Worm (Caenorhabditis elegans) whole organism, L3 larva: ENCODE measurements around the gene F55C5.17.

Experiments
- R02D3.7 ChIP-seq: fragments of 150-350 bp; optimal IDR thresholded peaks from 2 replicates; lab custom pipeline; 2014; ENCODE audit warnings: missing biosample characterization, missing genetic modification characterization
- ZK546.5 ChIP-seq: sonication (generic microtip); optimal IDR thresholded peaks from 2 replicates; lab custom pipeline; 2017; ENCODE audit warnings: missing biosample characterization, missing genetic modification characterization
- aly-2 ChIP-seq: fragments of 150-350 bp; optimal IDR thresholded peaks from 2 replicates; lab custom pipeline; 2014; ENCODE audit warnings: missing biosample characterization, missing genetic modification characterization
- ama-1 ChIP-seq: fragments of 150-350 bp; optimal IDR thresholded peaks from 2 replicates; lab custom pipeline; 2018
- ceh-16 ChIP-seq: sonication (generic microtip); optimal IDR thresholded peaks from 2 replicates; lab custom pipeline; 2017; ENCODE audit warnings: missing biosample characterization, missing genetic modification characterization
- ceh-28 ChIP-seq: fragments of 150-350 bp; optimal IDR thresholded peaks from 2 replicates; lab custom pipeline; 2014; ENCODE audit warnings: missing biosample characterization, missing genetic modification reagents, missing genetic modification characterization
- ceh-82 ChIP-seq: fragments of 150-350 bp; optimal IDR thresholded peaks from 2 replicates; lab custom pipeline; 2014; ENCODE audit warnings: missing biosample characterization, missing genetic modification characterization
- ceh-9 ChIP-seq: sonication (generic microtip); optimal IDR thresholded peaks from 2 replicates; lab custom pipeline; 2018; ENCODE audit warnings: missing biosample characterization, missing genetic modification characterization
- daf-12 ChIP-seq: fragments of 150-350 bp; optimal IDR thresholded peaks from 2 replicates; lab custom pipeline; 2014; ENCODE audit warnings: missing biosample characterization, missing genetic modification reagents, missing genetic modification characterization
- egl-27 ChIP-seq: sonication (generic microtip); optimal IDR thresholded peaks from 4 replicates; lab custom pipeline; 2017; ENCODE audit warnings: missing biosample characterization, missing genetic modification reagents, missing genetic modification characterization
- egl-5 ChIP-seq: fragments of 150-350 bp; optimal IDR thresholded peaks from 2 replicates; lab custom pipeline; 2017; ENCODE audit warnings: missing biosample characterization, missing genetic modification reagents, missing genetic modification characterization, inconsistent platforms
- elt-1 ChIP-seq: fragments of 150-350 bp; optimal IDR thresholded peaks from 2 replicates; lab custom pipeline; 2014; ENCODE audit warnings: missing biosample characterization, missing genetic modification characterization
- elt-2 ChIP-seq: sonication (generic microtip); optimal IDR thresholded peaks from 2 replicates; lab custom pipeline; 2016; ENCODE audit warnings: missing genetic modification reagents, mild to moderate bottlenecking, missing genetic modification characterization, missing compliant biosample characterization
- elt-3 ChIP-seq, 3 experiments: fragments of 150-350 bp in 1 of 3; sonication (generic microtip) in 2 of 3; optimal IDR thresholded peaks; 2 replicates in 2 of 3; 4 replicates in 1 of 3; lab custom pipeline; 2014 to 2017; ENCODE audit warnings: missing biosample characterization in 3 of 3, missing genetic modification characterization in 3 of 3
- eor-1 ChIP-seq, 2 experiments: fragments of 150-350 bp; optimal IDR thresholded peaks; 2 replicates each; lab custom pipeline; 2014 to 2018; ENCODE audit warnings: missing biosample characterization in 2 of 2, missing genetic modification characterization in 2 of 2
- fkh-10 ChIP-seq: sonication (generic microtip); optimal IDR thresholded peaks from 2 replicates; lab custom pipeline; 2017; ENCODE audit warnings: missing biosample characterization, missing genetic modification reagents, missing genetic modification characterization
- fkh-2 ChIP-seq: fragments of 150-350 bp; optimal IDR thresholded peaks from 2 replicates; lab custom pipeline; 2014; ENCODE audit warnings: missing biosample characterization, missing genetic modification reagents, missing genetic modification characterization
- hmg-11 ChIP-seq: sonication (generic microtip); optimal IDR thresholded peaks from 2 replicates; lab custom pipeline; 2016; ENCODE audit warnings: missing genetic modification characterization, missing compliant biosample characterization
- jun-1 ChIP-seq: fragments of 150-350 bp; optimal IDR thresholded peaks from 2 replicates; lab custom pipeline; 2014; ENCODE audit warnings: missing biosample characterization, missing genetic modification reagents, missing genetic modification characterization
- lin-15B ChIP-seq: fragments of 150-350 bp; optimal IDR thresholded peaks from 2 replicates; lab custom pipeline; 2014; ENCODE audit warnings: missing biosample characterization, missing genetic modification characterization
- lin-39 ChIP-seq: fragments of 150-350 bp; optimal IDR thresholded peaks from 2 replicates; lab custom pipeline; 2018; ENCODE audit warnings: missing biosample characterization, missing genetic modification reagents, missing genetic modification characterization
- lsy-12 ChIP-seq: sonication (generic microtip); optimal IDR thresholded peaks from 2 replicates; lab custom pipeline; 2016; ENCODE audit warnings: mild to moderate bottlenecking, missing genetic modification characterization, missing compliant biosample characterization
- mdl-1 ChIP-seq: fragments of 150-350 bp; optimal IDR thresholded peaks from 2 replicates; lab custom pipeline; 2014; ENCODE audit warnings: missing biosample characterization, missing genetic modification characterization
- mml-1 ChIP-seq: fragments of 150-350 bp; sonication (generic microtip); optimal IDR thresholded peaks from 3 replicates; lab custom pipeline; 2014; ENCODE audit warnings: missing biosample characterization, missing genetic modification characterization
- nfya-1 ChIP-seq: sonication (generic microtip); optimal IDR thresholded peaks from 2 replicates; lab custom pipeline; 2017; ENCODE audit warnings: missing genetic modification characterization, mild to moderate bottlenecking, missing compliant biosample characterization, antibody characterized with exemption, moderate library complexity; ENCODE audit not compliant: insufficient read depth
- nhr-11 ChIP-seq: fragments of 150-350 bp; optimal IDR thresholded peaks from 2 replicates; lab custom pipeline; 2014; ENCODE audit warnings: missing biosample characterization, missing genetic modification characterization
- nhr-12 ChIP-seq: fragments of 150-350 bp; optimal IDR thresholded peaks from 2 replicates; lab custom pipeline; 2014; ENCODE audit warnings: missing biosample characterization, missing genetic modification characterization
- nhr-23 ChIP-seq: fragments of 150-350 bp; optimal IDR thresholded peaks from 2 replicates; lab custom pipeline; 2014; ENCODE audit warnings: missing biosample characterization, missing genetic modification reagents, missing genetic modification characterization
- nhr-237 ChIP-seq: fragments of 150-350 bp; optimal IDR thresholded peaks from 2 replicates; lab custom pipeline; 2014; ENCODE audit warnings: missing biosample characterization, missing genetic modification characterization
- nhr-25 ChIP-seq: sonication (generic microtip); optimal IDR thresholded peaks from 2 replicates; lab custom pipeline; 2017; ENCODE audit warnings: missing biosample characterization, missing genetic modification characterization
- nhr-28 ChIP-seq: fragments of 150-350 bp; optimal IDR thresholded peaks from 2 replicates; lab custom pipeline; 2014; ENCODE audit warnings: missing biosample characterization, missing genetic modification characterization
- nhr-43 ChIP-seq: sonication (generic microtip); optimal IDR thresholded peaks from 2 replicates; lab custom pipeline; 2016; ENCODE audit warnings: mild to moderate bottlenecking, missing genetic modification characterization, missing compliant biosample characterization; ENCODE audit not compliant: poor library complexity, severe bottlenecking
- nhr-67 ChIP-seq: fragments of 150-350 bp; optimal IDR thresholded peaks from 2 replicates; lab custom pipeline; 2014; ENCODE audit warnings: missing biosample characterization, missing genetic modification characterization
- nhr-76 ChIP-seq: fragments of 150-350 bp; sonication (generic microtip); optimal IDR thresholded peaks from 5 replicates; lab custom pipeline; 2014; ENCODE audit warnings: missing biosample characterization, missing genetic modification characterization
- nhr-77 ChIP-seq: fragments of 150-350 bp; optimal IDR thresholded peaks from 2 replicates; lab custom pipeline; 2014; ENCODE audit warnings: missing biosample characterization, missing genetic modification characterization
- pha-4 ChIP-seq: fragments of 150-350 bp; optimal IDR thresholded peaks from 2 replicates; lab custom pipeline; 2014; ENCODE audit warnings: missing biosample characterization, missing genetic modification reagents, missing genetic modification characterization
- pqm-1 ChIP-seq: fragments of 150-350 bp; optimal IDR thresholded peaks from 2 replicates; lab custom pipeline; 2017; ENCODE audit warnings: missing biosample characterization, missing genetic modification characterization, inconsistent platforms
- sea-2 ChIP-seq: fragments of 150-350 bp; sonication (generic microtip); optimal IDR thresholded peaks from 4 replicates; lab custom pipeline; 2014; ENCODE audit warnings: missing biosample characterization, missing genetic modification reagents, missing genetic modification characterization
- skn-1 ChIP-seq: fragments of 150-350 bp; optimal IDR thresholded peaks from 2 replicates; lab custom pipeline; 2014; ENCODE audit warnings: missing biosample characterization, missing genetic modification characterization
- snpc-4 ChIP-seq: fragments of 150-350 bp; optimal IDR thresholded peaks from 2 replicates; lab custom pipeline; 2014; ENCODE audit warnings: missing biosample characterization, missing genetic modification characterization
- tbx-2 ChIP-seq: sonication (generic microtip); optimal IDR thresholded peaks from 2 replicates; lab custom pipeline; 2016; ENCODE audit warnings: mild to moderate bottlenecking, missing genetic modification characterization, missing compliant biosample characterization
- unc-62 ChIP-seq: fragments of 150-350 bp; sonication (generic microtip); optimal IDR thresholded peaks from 4 replicates; lab custom pipeline; 2014; ENCODE audit warnings: missing biosample characterization, missing genetic modification reagents, missing genetic modification characterization
- zag-1 ChIP-seq: fragments of 150-350 bp; optimal IDR thresholded peaks from 2 replicates; lab custom pipeline; 2014; ENCODE audit warnings: missing biosample characterization, missing genetic modification characterization
- ztf-11 ChIP-seq: fragments of 150-350 bp; optimal IDR thresholded peaks from 2 replicates; lab custom pipeline; 2014; ENCODE audit warnings: missing biosample characterization, missing genetic modification characterization
- ztf-4 ChIP-seq: fragments of 150-350 bp; optimal IDR thresholded peaks from 2 replicates; lab custom pipeline; 2014; ENCODE audit warnings: missing biosample characterization, missing genetic modification characterization

The F55C5.17 gene

ce11 chrV:12300166-12300565 lies 2.2 kb upstream of the F55C5.17 start (continued):
- peak; percentile 17 for TF ChIP-seq R02D3.7
- no peak for TF ChIP-seq fkh-2 (tag; lab: Kevin White, UChicago)
- peak; percentile 33 for TF ChIP-seq snpc-4 (tag; lab: Kevin White, UChicago)
- TF ChIP-seq mdl-1 (tag; lab: Kevin White, UChicago), result peak; percentile 25
- no peak for TF ChIP-seq nhr-11 (tag; lab: Kevin White, UChicago)
- TF ChIP-seq ztf-4 (tag; lab: Kevin White, UChicago), result peak; percentile 47
- TF ChIP-seq pha-4 (tag; lab: Kevin White, UChicago), result peak; percentile 91
- TF ChIP-seq lin-15B, result no peak
- TF ChIP-seq nhr-25 (tag; lab: Kevin White, UChicago), result peak; percentile 94
- TF ChIP-seq mml-1, result no peak
- TF ChIP-seq nhr-23 (tag; lab: Kevin White, UChicago), result peak; percentile 81
- peak; percentile 58 for TF ChIP-seq unc-62 (GFP tag; lab: Kevin White, UChicago)
- peak; percentile 62 for TF ChIP-seq jun-1
- peak; percentile 42 for TF ChIP-seq egl-27 (tag; lab: Kevin White, UChicago)
- TF ChIP-seq ceh-82 (tag; lab: Kevin White, UChicago), result no peak
- TF ChIP-seq ama-1 (lab: Kevin White, UChicago), result peak; percentile 55

DNA sequence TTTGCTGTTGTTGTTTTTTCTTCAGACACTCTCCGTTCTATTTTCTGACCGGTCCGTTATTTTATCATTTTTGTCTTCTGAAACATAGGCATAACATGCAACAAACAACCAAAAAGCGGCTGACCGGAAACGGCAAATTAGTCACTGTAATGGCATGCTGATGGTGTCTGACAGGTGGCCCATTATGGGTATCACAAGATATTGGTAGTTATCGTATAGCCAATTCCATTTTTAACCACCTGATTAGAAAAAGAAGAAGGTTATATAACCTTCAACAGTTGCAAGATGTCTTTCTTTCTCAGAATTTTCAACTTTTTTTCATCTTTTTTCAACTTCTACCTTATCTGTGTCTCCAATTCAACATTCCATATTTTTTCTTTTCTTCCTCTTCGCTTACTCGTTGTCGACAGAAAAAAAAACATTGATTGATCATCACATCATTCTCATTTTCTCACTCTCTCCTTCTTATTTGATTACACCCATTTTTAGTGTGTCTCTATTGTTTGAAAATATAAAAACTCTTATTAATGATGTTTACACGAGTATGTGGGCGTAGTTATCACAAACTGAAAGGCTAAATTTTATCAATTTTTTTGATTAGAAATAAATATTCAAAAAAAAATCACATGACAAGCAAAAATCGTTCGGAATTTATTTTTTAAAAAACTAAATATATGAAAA lies 1.4 kb upstream of the F55C5.17 start:
- no peak for TF ChIP-seq nhr-11 (tag; lab: Kevin White, UChicago)
- no peak for TF ChIP-seq nhr-43 (tag; lab: Kevin White, UChicago)
- peak; percentile 73 for TF ChIP-seq pha-4 (tag; lab: Kevin White, UChicago)
- no peak for TF ChIP-seq nhr-77 (tag; lab: Kevin White, UChicago)
- no peak for TF ChIP-seq nhr-12 (tag; lab: Kevin White, UChicago)
- no peak for TF ChIP-seq hmg-11 (tag; lab: Kevin White, UChicago)
- TF ChIP-seq aly-2 (tag; lab: Kevin White, UChicago), result no peak
- peak; percentile 6 for TF ChIP-seq nhr-25 (tag; lab: Kevin White, UChicago)
- TF ChIP-seq nhr-28 (tag; lab: Kevin White, UChicago), result no peak
- TF ChIP-seq ceh-28 (tag; lab: Kevin White, UChicago), result no peak
- TF ChIP-seq lsy-12 (tag; lab: Kevin White, UChicago), result no peak
- no peak for TF ChIP-seq fkh-2 (tag; lab: Kevin White, UChicago)
- TF ChIP-seq elt-2 (tag; lab: Kevin White, UChicago), result peak; percentile 75
- TF ChIP-seq ztf-4 (tag; lab: Kevin White, UChicago), result no peak
- TF ChIP-seq daf-12 (tag; lab: Kevin White, UChicago), result no peak
- TF ChIP-seq jun-1, result no peak
- no peak for TF ChIP-seq egl-5 (tag; lab: Kevin White, UChicago)
- peak; percentile 13 for TF ChIP-seq pqm-1 (tag; lab: Kevin White, UChicago)
- TF ChIP-seq nfya-1 (tag; lab: Kevin White, UChicago), result no peak
- no peak for TF ChIP-seq egl-27 (tag; lab: Kevin White, UChicago)
- no peak for TF ChIP-seq mdl-1 (tag; lab: Kevin White, UChicago)
- TF ChIP-seq R02D3.7, result no peak
- no peak for TF ChIP-seq ceh-16 (tag; lab: Kevin White, UChicago)
- TF ChIP-seq elt-3 (tag; optimal IDR thresholded peaks at IDR 0.05; lab: Kevin White, UChicago), result no peak
- no peak for TF ChIP-seq ceh-82 (tag; lab: Kevin White, UChicago)
- TF ChIP-seq ztf-11 (tag; lab: Kevin White, UChicago), result no peak
- TF ChIP-seq nhr-237, result no peak
- TF ChIP-seq elt-1 (tag; lab: Kevin White, UChicago), result no peak
- TF ChIP-seq skn-1 (tag; lab: Kevin White, UChicago), result no peak
- TF ChIP-seq snpc-4 (tag; lab: Kevin White, UChicago), result no peak
- no peak for TF ChIP-seq ZK546.5 (tag; lab: Kevin White, UChicago)
- no peak for TF ChIP-seq fkh-10
- TF ChIP-seq unc-62 (GFP tag; lab: Kevin White, UChicago), result no peak
- no peak for TF ChIP-seq sea-2 (GFP tag; lab: Kevin White, UChicago)
- TF ChIP-seq lin-39 (tag; lab: Kevin White, UChicago), result no peak
- no peak for TF ChIP-seq eor-1 (tag; optimal IDR thresholded peaks at IDR 0.05; lab: Kevin White, UChicago)
- TF ChIP-seq nhr-23 (tag; lab: Kevin White, UChicago), result peak; percentile 24
- peak; percentile 3 for TF ChIP-seq ama-1 (lab: Kevin White, UChicago)
- no peak for TF ChIP-seq nhr-76 (tag; lab: Kevin White, UChicago)
- TF ChIP-seq ceh-9 (tag; lab: Kevin White, UChicago), result no peak
- no peak for TF ChIP-seq zag-1 (tag; lab: Kevin White, UChicago)
- TF ChIP-seq tbx-2 (tag; lab: Kevin White, UChicago), result no peak
- TF ChIP-seq lin-15B, result no peak
- TF ChIP-seq nhr-67 (tag; lab: Kevin White, UChicago), result no peak
